Worm (Caenorhabditis elegans) whole organism, L4 larva: ENCODE data around the gene F40G9.19.

Experiments used
- aly-2 ChIP-seq: sonication (generic microtip); optimal IDR thresholded peaks from 2 replicates; lab custom pipeline; 2018; ENCODE audit warnings: missing biosample characterization, missing genetic modification characterization
- daf-12 ChIP-seq: fragments of 150-350 bp; optimal IDR thresholded peaks from 2 replicates; lab custom pipeline; 2014; ENCODE audit warnings: missing biosample characterization, missing genetic modification reagents, missing genetic modification characterization
- lim-7 ChIP-seq: fragments of 200-800 bp; sonication (Bioruptor generic); IDR thresholded peaks from 2 replicates; pipeline ENCODE4 v1.3.6; 2022; ENCODE audit warnings: missing genetic modification characterization, missing compliant biosample characterization
- mdl-1 ChIP-seq, 2 experiments: fragments of 150-350 bp in 1 of 2; sonication (generic microtip) in 1 of 2; optimal IDR thresholded peaks; 2 replicates each; lab custom pipeline; 2014 to 2017; ENCODE audit warnings: missing biosample characterization in 2 of 2, missing genetic modification characterization in 2 of 2
- nhr-25 ChIP-seq: sonication (generic microtip); optimal IDR thresholded peaks from 2 replicates; lab custom pipeline; 2017; ENCODE audit warnings: missing genetic modification characterization, mild to moderate bottlenecking, missing compliant biosample characterization, antibody characterized with exemption, moderate library complexity, borderline replicate concordance; ENCODE audit not compliant: insufficient read depth
- pha-4 ChIP-seq, 2 experiments: fragments of 150-350 bp in 1 of 2; fragments of 200-800 bp in 1 of 2; sonication (Bioruptor generic) in 1 of 2; IDR thresholded peaks in 1 of 2; optimal IDR thresholded peaks in 1 of 2; 2 replicates each; pipeline versions ENCODE4 v1.3.6 to Lab custom; 2014 to 2022; ENCODE audit warnings: missing genetic modification characterization in 2 of 2, missing genetic modification reagents in 2 of 2, missing biosample characterization in 1 of 2, missing compliant biosample characterization in 1 of 2

- no peak for TF ChIP-seq nhr-25 (tag; lab: Kevin White, UChicago)
- no peak for TF ChIP-seq mdl-1 (tag; optimal IDR thresholded peaks at IDR 0.05; lab: Kevin White, UChicago)
- TF ChIP-seq daf-12 (tag; lab: Kevin White, UChicago), result no peak
- no peak for TF ChIP-seq aly-2 (tag; lab: Kevin White, UChicago)
- TF ChIP-seq lim-7 (GFP tag; lab: Robert Waterston, UW), result no peak
- TF ChIP-seq pha-4 (GFP tag; IDR thresholded peaks at IDR 0.05; lab: Robert Waterston, UW), result no peak
- TF ChIP-seq pha-4 (tag; optimal IDR thresholded peaks at IDR 0.05; lab: Kevin White, UChicago), result no peak
These were observed at the start of gene F40G9.19 for ce11 chrIII:173501-173900.
